Fruit fly (Drosophila melanogaster) whole organism, prepupa: ENCODE measurements around the gene Gr64f.

Experiments
- Blimp-1 ChIP-seq: fragments of 200-800 bp; sonication (Bioruptor generic); optimal IDR thresholded peaks from 3 replicates; lab custom pipeline; 2017; ENCODE audit warnings: missing biosample characterization, missing genetic modification characterization, mild to moderate bottlenecking, moderate library complexity, missing genetic modification reagents
- CG10631 ChIP-seq: fragments of 200-800 bp; sonication (Bioruptor generic); optimal IDR thresholded peaks from 2 replicates; lab custom pipeline; 2016; ENCODE audit warnings: missing biosample characterization, missing genetic modification characterization
- Gug ChIP-seq: fragments of 200-800 bp; sonication (Bioruptor generic); IDR thresholded peaks from 2 replicates; pipeline ENCODE4 v1.3.6; 2022; ENCODE audit warnings: missing biosample characterization, missing genetic modification characterization
- Hr4 ChIP-seq: fragments of 200-800 bp; sonication (Bioruptor generic); optimal IDR thresholded peaks from 3 replicates; lab custom pipeline; 2016; ENCODE audit warnings: missing biosample characterization, missing genetic modification characterization
- Lpt ChIP-seq: fragments of 200-800 bp; sonication (Bioruptor generic); optimal IDR thresholded peaks from 3 replicates; lab custom pipeline; 2016; ENCODE audit warnings: missing biosample characterization, missing genetic modification characterization
- Sox14 ChIP-seq: fragments of 200-800 bp; sonication (Bioruptor generic); optimal IDR thresholded peaks from 3 replicates; lab custom pipeline; 2016; ENCODE audit warnings: missing biosample characterization, missing genetic modification characterization
- cyc ChIP-seq: fragments of 200-800 bp; sonication (Bioruptor generic); optimal IDR thresholded peaks from 3 replicates; lab custom pipeline; 2016; ENCODE audit warnings: missing biosample characterization, missing genetic modification characterization
- esn ChIP-seq: fragments of 200-800 bp; sonication (Bioruptor generic); optimal IDR thresholded peaks from 2 replicates; lab custom pipeline; 2016; ENCODE audit warnings: missing biosample characterization, mild to moderate bottlenecking, missing genetic modification characterization, moderate library complexity

DNA sequence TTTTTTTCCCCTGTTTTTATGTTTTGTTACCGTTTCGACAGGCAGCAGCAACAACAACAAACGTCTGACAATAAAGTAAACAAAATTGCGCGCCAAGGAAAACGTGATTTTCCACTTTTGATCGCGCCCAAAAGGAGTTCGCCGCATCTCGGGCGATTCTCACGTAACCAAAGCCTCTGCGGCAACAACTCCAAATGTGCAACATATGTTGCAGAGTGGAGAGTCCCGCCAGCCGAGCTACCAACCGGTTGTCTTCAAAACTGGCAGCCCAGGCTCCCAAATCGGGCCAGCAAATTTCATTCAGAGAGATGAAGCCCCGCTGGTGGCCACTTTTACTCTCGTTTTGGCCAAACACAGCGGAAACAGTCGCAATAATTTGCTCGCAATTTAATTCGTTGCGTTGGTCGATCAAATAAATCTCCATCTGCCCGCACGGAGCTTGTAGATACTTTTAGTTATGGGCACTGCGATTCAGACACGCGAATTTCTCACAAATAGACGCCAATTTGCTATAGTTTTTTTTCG is 19.9 kb downstream of the Gr64f start:
- peak; percentile 91 for TF ChIP-seq Blimp-1 (GFP tag; lab: Kevin White, UChicago)
- no peak for TF ChIP-seq Hr4 (GFP tag; lab: Kevin White, UChicago)
- TF ChIP-seq Gug (GFP tag; lab: Robert Waterston, UW) = no peak
- TF ChIP-seq cyc (GFP tag; lab: Kevin White, UChicago) = no peak
- TF ChIP-seq Lpt (GFP tag; lab: Kevin White, UChicago) = no peak
- no peak for TF ChIP-seq Sox14 (GFP tag; lab: Kevin White, UChicago)
- no peak for TF ChIP-seq esn (GFP tag; lab: Kevin White, UChicago)
- no peak for TF ChIP-seq CG10631 (GFP tag; lab: Kevin White, UChicago)
